Worm (Caenorhabditis elegans) whole organism, L4/young adult: ENCODE data around the gene R13H4.6.

Experiments
- W03F9.2 ChIP-seq: fragments of 150-350 bp; optimal IDR thresholded peaks from 2 replicates; lab custom pipeline; 2014; ENCODE audit warnings: missing biosample characterization, missing genetic modification characterization
- dao-5 ChIP-seq: sonication (generic microtip); optimal IDR thresholded peaks from 2 replicates; lab custom pipeline; 2016; ENCODE audit warnings: missing genotype, missing genetic modification characterization, moderate library complexity, missing compliant biosample characterization

DNA sequence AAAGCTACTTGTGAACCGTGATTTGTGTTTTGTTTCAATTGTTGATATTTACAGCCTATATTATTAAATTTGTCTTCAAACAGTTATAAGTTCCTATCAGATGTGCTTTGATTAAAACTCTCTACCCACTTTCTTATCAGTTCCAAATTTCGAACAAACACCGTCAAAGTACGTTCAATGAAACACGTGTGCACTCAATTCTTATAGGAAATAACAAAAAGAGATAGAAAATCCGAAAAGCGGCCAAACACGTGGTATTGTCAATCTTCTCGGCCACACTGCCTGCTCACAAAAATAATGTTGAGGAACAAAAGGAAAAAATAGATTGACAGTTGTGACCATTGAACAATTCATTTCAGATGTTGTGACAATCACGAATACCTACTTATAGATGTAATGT lies 23.0 kb downstream of the R13H4.6 start:
- TF ChIP-seq W03F9.2 (tag; lab: Kevin White, UChicago) (no peak), dao-5 (tag; lab: Kevin White, UChicago) (no peak)
